Worm (Caenorhabditis elegans) whole organism, young adult: ENCODE results near the gene D2096.6.
A peak's percentile ranks its signal among the peaks of the same experiment; 100 is the strongest.

ENCODE experiments used
- F23B12.7 ChIP-seq: sonication (generic microtip); optimal IDR thresholded peaks from 2 replicates; lab custom pipeline; 2017; ENCODE audit warnings: missing genetic modification characterization, mild to moderate bottlenecking, missing compliant biosample characterization, antibody characterized with exemption, moderate library complexity; ENCODE audit not compliant: insufficient read depth
- F33H1.4 ChIP-seq: fragments of 200-800 bp; sonication (Bioruptor generic); IDR thresholded peaks from 2 replicates; pipeline ENCODE4 v1.3.6; 2022; ENCODE audit warnings: missing genetic modification reagents, missing genetic modification characterization, missing compliant biosample characterization
- F37B4.10 ChIP-seq: fragments of 200-800 bp; sonication (Bioruptor generic); IDR thresholded peaks from 2 replicates; pipeline ENCODE4 v1.3.6; 2022; ENCODE audit warnings: missing genetic modification characterization, missing compliant biosample characterization
- F39B2.1 ChIP-seq: fragments of 200-800 bp; sonication (Bioruptor generic); IDR thresholded peaks from 2 replicates; pipeline ENCODE4 v1.3.6; 2022; ENCODE audit warnings: missing genetic modification reagents, missing genetic modification characterization, missing compliant biosample characterization
- F52B5.7 ChIP-seq: sonication (generic microtip); optimal IDR thresholded peaks from 2 replicates; lab custom pipeline; 2016; ENCODE audit warnings: mild to moderate bottlenecking, missing genetic modification characterization, missing compliant biosample characterization
- K11D2.4 ChIP-seq: fragments of 200-800 bp; sonication (Bioruptor generic); IDR thresholded peaks from 2 replicates; pipeline ENCODE4 v1.3.6; 2022; ENCODE audit warnings: missing genetic modification reagents, missing genetic modification characterization, missing compliant biosample characterization
- T07F8.4 ChIP-seq: sonication (generic microtip); optimal IDR thresholded peaks from 2 replicates; lab custom pipeline; 2016; ENCODE audit warnings: mild to moderate bottlenecking, missing genetic modification characterization, moderate library complexity, missing compliant biosample characterization
- Y53F4B.3 ChIP-seq: fragments of 200-800 bp; sonication (Bioruptor generic); IDR thresholded peaks from 2 replicates; pipeline ENCODE4 v1.3.6; 2022; ENCODE audit warnings: missing genetic modification reagents, missing genetic modification characterization, missing compliant biosample characterization
- Y53G8AR.9 ChIP-seq: fragments of 200-800 bp; sonication (Bioruptor generic); conservative IDR thresholded peaks from 2 replicates; pipeline ENCODE4 v1.3.6; 2022; ENCODE audit warnings: missing genetic modification reagents, missing genetic modification characterization, missing compliant biosample characterization
- Y67H2A.10 ChIP-seq: fragments of 200-800 bp; sonication (Bioruptor generic); conservative IDR thresholded peaks from 2 replicates; pipeline ENCODE4 v1.3.6; 2022; ENCODE audit warnings: missing genetic modification reagents, missing genetic modification characterization, missing compliant biosample characterization
- aptf-2 ChIP-seq: fragments of 200-800 bp; sonication (Bioruptor generic); conservative IDR thresholded peaks from 2 replicates; pipeline ENCODE4 v1.3.6; 2022; ENCODE audit warnings: missing genetic modification reagents, missing genetic modification characterization, missing compliant biosample characterization
- attf-3 ChIP-seq: fragments of 200-800 bp; sonication (Bioruptor generic); conservative IDR thresholded peaks from 2 replicates; pipeline ENCODE4 v1.3.6; 2022; ENCODE audit warnings: missing genetic modification reagents, missing genetic modification characterization, missing compliant biosample characterization
- cebp-2 ChIP-seq: fragments of 200-800 bp; sonication (Bioruptor generic); IDR thresholded peaks from 2 replicates; pipeline ENCODE4 v1.3.6; 2022; ENCODE audit warnings: missing genetic modification characterization, missing compliant biosample characterization
- ceh-40 ChIP-seq: fragments of 200-800 bp; sonication (Bioruptor generic); IDR thresholded peaks from 2 replicates; pipeline ENCODE4 v1.3.6; 2022; ENCODE audit warnings: missing genetic modification characterization, missing compliant biosample characterization
- ceh-91 ChIP-seq: fragments of 200-800 bp; sonication (Bioruptor generic); IDR thresholded peaks from 2 replicates; pipeline ENCODE4 v1.3.6; 2022; ENCODE audit warnings: missing genetic modification reagents, missing genetic modification characterization, missing compliant biosample characterization
- dpl-1 ChIP-seq: fragments of 150-350 bp; optimal IDR thresholded peaks from 2 replicates; lab custom pipeline; 2014; ENCODE audit warnings: missing biosample characterization, missing genetic modification reagents, missing genetic modification characterization
- efl-1 ChIP-seq: fragments of 150-350 bp; optimal IDR thresholded peaks from 2 replicates; lab custom pipeline; 2014; ENCODE audit warnings: missing biosample characterization, missing genetic modification reagents, missing genetic modification characterization
- egrh-3 ChIP-seq: fragments of 200-800 bp; sonication (Bioruptor generic); IDR thresholded peaks from 2 replicates; pipeline ENCODE4 v1.3.6; 2022; ENCODE audit warnings: missing genetic modification reagents, missing genetic modification characterization, missing compliant biosample characterization
- ekl-4 ChIP-seq: fragments of 200-800 bp; sonication (Bioruptor generic); IDR thresholded peaks from 2 replicates; pipeline ENCODE4 v1.3.6; 2022; ENCODE audit warnings: missing genetic modification reagents, missing genetic modification characterization, missing compliant biosample characterization
- hrde-1 ChIP-seq: sonication (generic microtip); optimal IDR thresholded peaks from 2 replicates; lab custom pipeline; 2016; ENCODE audit warnings: missing genetic modification characterization, mild to moderate bottlenecking, missing compliant biosample characterization, moderate library complexity, missing genotype, missing genetic modification reagents, borderline replicate concordance
- lag-1 ChIP-seq: fragments of 200-800 bp; sonication (Bioruptor generic); IDR thresholded peaks from 2 replicates; pipeline ENCODE4 v1.3.6; 2022; ENCODE audit warnings: missing genetic modification reagents, missing genetic modification characterization, missing compliant biosample characterization
- lin-35 ChIP-seq, 3 experiments: fragments of 150-350 bp in 2 of 3; sonication (generic microtip) in 1 of 3; optimal IDR thresholded peaks; 2 replicates each; lab custom pipeline; 2014 to 2018; ENCODE audit warnings: missing biosample characterization in 3 of 3, missing genetic modification characterization in 3 of 3, missing genetic modification reagents in 3 of 3
- lsy-27 ChIP-seq: sonication (generic microtip); optimal IDR thresholded peaks from 2 replicates; lab custom pipeline; 2017; ENCODE audit warnings: missing genetic modification characterization, mild to moderate bottlenecking, missing compliant biosample characterization, antibody characterized with exemption, missing genotype, borderline replicate concordance; ENCODE audit not compliant: insufficient read depth
- madf-10 ChIP-seq: sonication (generic microtip); optimal IDR thresholded peaks from 2 replicates; lab custom pipeline; 2016; ENCODE audit warnings: mild to moderate bottlenecking, missing genetic modification characterization, missing compliant biosample characterization
- madf-8 ChIP-seq: fragments of 200-800 bp; sonication (Bioruptor generic); conservative IDR thresholded peaks from 2 replicates; pipeline ENCODE4 v1.3.6; 2022; ENCODE audit warnings: missing genetic modification reagents, missing genetic modification characterization, missing compliant biosample characterization
- mes-4 ChIP-seq: sonication (generic microtip); optimal IDR thresholded peaks from 2 replicates; lab custom pipeline; 2016; ENCODE audit warnings: missing genotype, missing genetic modification characterization, missing compliant biosample characterization
- nhr-80 ChIP-seq: sonication (generic microtip); optimal IDR thresholded peaks from 2 replicates; lab custom pipeline; 2016; ENCODE audit warnings: missing genetic modification characterization, missing compliant biosample characterization
- pbrm-1 ChIP-seq: fragments of 200-800 bp; sonication (Bioruptor generic); IDR thresholded peaks from 2 replicates; pipeline ENCODE4 v1.3.6; 2022; ENCODE audit warnings: missing genetic modification reagents, missing genetic modification characterization, missing compliant biosample characterization
- pha-4 ChIP-seq: fragments of 150-350 bp; sonication (generic microtip); optimal IDR thresholded peaks from 2 replicates; lab custom pipeline; 2014; ENCODE audit warnings: missing biosample characterization, missing genetic modification reagents, missing genetic modification characterization
- repo-1 ChIP-seq: sonication (generic microtip); optimal IDR thresholded peaks from 2 replicates; lab custom pipeline; 2017; ENCODE audit warnings: mild to moderate bottlenecking, missing genetic modification characterization, missing compliant biosample characterization
- snpc-3.4 ChIP-seq: sonication (generic microtip); optimal IDR thresholded peaks from 2 replicates; lab custom pipeline; 2017; ENCODE audit warnings: missing genetic modification characterization, mild to moderate bottlenecking, missing compliant biosample characterization, antibody characterized with exemption, moderate library complexity, missing genotype, missing genetic modification reagents
- somi-1 ChIP-seq: fragments of 200-800 bp; sonication (Bioruptor generic); optimal IDR thresholded peaks from 2 replicates; lab custom pipeline; 2018; ENCODE audit warnings: mild to moderate bottlenecking, missing genetic modification characterization, missing compliant biosample characterization
- xnd-1 ChIP-seq: sonication (generic microtip); optimal IDR thresholded peaks from 2 replicates; lab custom pipeline; 2016; ENCODE audit warnings: missing genotype, missing genetic modification reagents, missing genetic modification characterization, missing compliant biosample characterization
- ztf-3 ChIP-seq: fragments of 200-800 bp; sonication (Bioruptor generic); optimal IDR thresholded peaks from 2 replicates; lab custom pipeline; 2018; ENCODE audit warnings: mild to moderate bottlenecking, missing genetic modification characterization, missing compliant biosample characterization
- ztf-6 ChIP-seq: fragments of 200-800 bp; sonication (Bioruptor generic); IDR thresholded peaks from 2 replicates; pipeline ENCODE4 v1.3.6; 2022; ENCODE audit warnings: missing genetic modification reagents, missing genetic modification characterization, missing compliant biosample characterization

The D2096.6 gene

DNA sequence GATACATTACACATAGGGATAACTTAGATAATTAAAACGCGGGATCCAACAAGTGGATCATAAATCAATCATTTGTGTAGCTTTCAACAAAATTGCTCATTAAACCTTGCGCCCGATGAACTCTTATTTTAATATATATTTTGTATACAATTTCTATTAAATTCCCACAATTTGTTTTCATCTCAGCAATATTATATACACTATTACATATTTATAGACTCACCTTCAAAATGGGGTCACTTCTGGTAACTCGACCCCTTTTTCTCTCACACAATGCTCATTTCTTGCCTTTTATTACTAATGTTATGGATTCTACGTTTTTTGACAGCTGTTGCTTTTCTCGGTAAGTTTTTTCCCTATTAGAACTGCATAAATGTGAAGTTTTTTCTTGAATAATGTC lies 29.4 kb downstream of the D2096.6 start, which contains the start of gene lgc-6:
Gene lgc-6, plus strand, starts transcription at position 301 of the 400 bp plus-strand sequence.
- TF ChIP-seq nhr-80 (tag; lab: Kevin White, UChicago) (no peak), F52B5.7 (no peak), Y53F4B.3 (GFP tag; lab: Robert Waterston, UW) (no peak), ztf-6 (GFP tag; lab: Robert Waterston, UW) (no peak), Y53G8AR.9 (GFP tag; lab: Robert Waterston, UW) (no peak), ceh-91 (GFP tag; lab: Robert Waterston, UW) (no peak), F23B12.7 (tag; lab: Kevin White, UChicago) (no peak), repo-1 (no peak), attf-3 (GFP tag; lab: Robert Waterston, UW) (no peak), F37B4.10 (GFP tag; lab: Robert Waterston, UW) (no peak), somi-1 (GFP tag; lab: Kevin White, UChicago) (no peak), xnd-1 (tag; lab: Kevin White, UChicago) (no peak), T07F8.4 (tag; lab: Kevin White, UChicago) (no peak), lsy-27 (tag; lab: Kevin White, UChicago) (no peak), K11D2.4 (GFP tag; lab: Robert Waterston, UW) (no peak), snpc-3.4 (tag; lab: Kevin White, UChicago) (no peak), F33H1.4 (GFP tag; lab: Robert Waterston, UW) (no peak), aptf-2 (GFP tag; lab: Robert Waterston, UW) (no peak)

DNA sequence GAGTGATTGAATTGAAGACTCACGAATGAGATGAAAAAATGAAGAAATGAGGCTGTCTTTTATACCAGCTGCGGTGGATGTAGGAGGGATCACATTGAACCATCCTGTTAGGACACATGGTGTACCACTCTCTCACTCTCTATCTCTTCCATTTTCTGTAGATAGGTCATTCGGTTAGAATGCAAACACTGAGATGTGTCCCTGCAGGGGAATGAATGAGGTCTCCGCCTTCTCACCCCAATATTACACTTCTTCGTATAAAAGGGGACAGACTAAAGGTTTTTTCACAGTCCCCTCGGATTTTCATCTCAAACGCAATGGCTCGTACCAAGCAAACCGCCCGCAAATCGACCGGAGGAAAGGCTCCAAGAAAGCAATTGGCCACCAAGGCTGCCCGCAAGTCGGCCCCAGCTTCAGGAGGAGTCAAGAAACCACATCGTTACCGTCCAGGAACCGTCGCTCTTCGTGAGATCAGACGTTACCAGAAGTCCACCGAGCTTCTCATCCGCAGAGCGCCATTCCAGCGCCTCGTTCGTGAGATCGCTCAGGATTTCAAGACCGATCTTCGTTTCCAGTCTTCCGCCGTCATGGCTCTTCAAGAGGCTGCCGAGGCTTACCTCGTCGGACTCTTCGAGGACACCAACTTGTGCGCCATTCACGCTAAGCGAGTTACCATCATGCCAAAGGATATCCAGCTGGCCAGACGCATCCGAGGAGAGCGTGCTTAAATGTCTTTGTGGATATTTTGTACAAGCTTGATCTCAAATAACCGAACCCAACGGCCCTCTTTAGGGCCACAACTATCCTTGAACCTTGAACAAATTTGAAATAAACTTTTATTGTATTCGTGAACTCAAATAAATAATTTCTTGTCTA lies 34.8 kb downstream of the D2096.6 start, which contains the start of gene his-32:
Gene his-32, plus strand, starts transcription at position 318 of the 876 bp plus-strand sequence.
- TF ChIP-seq madf-8 (GFP tag; lab: Robert Waterston, UW) (no peak), mes-4 (tag; lab: Kevin White, UChicago) (no peak), F39B2.1 (GFP tag; lab: Robert Waterston, UW) (peak; percentile 63; the same call in 1 of the 2 replicates), pbrm-1 (GFP tag; lab: Robert Waterston, UW) (peak; percentile 44; the same call in 1 of the 2 replicates), ekl-4 (peak; percentile 37; the same call in 1 of the 2 replicates), Y53F4B.3 (GFP tag; lab: Robert Waterston, UW) (no peak), egrh-3 (GFP tag; lab: Robert Waterston, UW) (peak; percentile 49; the same call in 1 of the 2 replicates)

ce11 chrIV:8333954-8333987 lies 35.3 kb downstream of the D2096.6 start, which contains the start of gene his-31:
TSS of gene his-31 (minus strand) at chrIV:8333983.
- TF ChIP-seq pha-4 (tag; lab: Kevin White, UChicago) (no peak), somi-1 (GFP tag; lab: Kevin White, UChicago) (no peak), cebp-2 (GFP tag; lab: Robert Waterston, UW) (no peak), dpl-1 (GFP tag; lab: Kevin White, UChicago) (no peak), F33H1.4 (GFP tag; lab: Robert Waterston, UW) (no peak), lag-1 (GFP tag; lab: Robert Waterston, UW) (no peak), ztf-3 (GFP tag; lab: Kevin White, UChicago) (no peak), Y67H2A.10 (GFP tag; lab: Robert Waterston, UW) (no peak), efl-1 (GFP tag; lab: Kevin White, UChicago) (no peak), lin-35 (GFP tag; optimal IDR thresholded peaks at IDR 0.05; lab: Kevin White, UChicago) (no peak), ceh-40 (no peak), hrde-1 (tag; lab: Kevin White, UChicago) (no peak), madf-10 (tag; lab: Kevin White, UChicago) (no peak)
